Worm (Caenorhabditis elegans) whole organism, early embryonic: ENCODE data around the gene R03G5.6.

Experiments used
- ama-1 ChIP-seq: fragments of 150-350 bp; optimal IDR thresholded peaks from 2 replicates; lab custom pipeline; 2014
- ceh-13 ChIP-seq: fragments of 200-800 bp; sonication (Bioruptor generic); optimal IDR thresholded peaks from 2 replicates; lab custom pipeline; 2018; ENCODE audit warnings: mild to moderate bottlenecking, missing genetic modification characterization, missing compliant biosample characterization
- tbx-11 ChIP-seq: fragments of 200-800 bp; sonication (Bioruptor generic); IDR thresholded peaks from 2 replicates; pipeline ENCODE4 v1.3.6; 2022; ENCODE audit warnings: missing genetic modification characterization, missing compliant biosample characterization

ce11 chrX:7779527-7780033 is 37.1 kb downstream of the R03G5.6 start, which contains the start of gene ZK154.1:
- TF ChIP-seq tbx-11 (GFP tag; lab: Robert Waterston, UW) (no peak), ceh-13 (GFP tag; lab: Kevin White, UChicago) (no peak), ama-1 (lab: Kevin White, UChicago) (no peak)
